Worm (Caenorhabditis elegans) whole organism, L1 larva: ENCODE results near the gene C40H1.8.
A peak's percentile ranks its signal among the peaks of the same experiment; 100 is the strongest.

ENCODE experiments used
- efl-1 ChIP-seq, 4 experiments: fragments of 150-350 bp; optimal IDR thresholded peaks in 3 of 4; peaks in 1 of 4; 1 replicate in 1 of 4; 2 replicates in 3 of 4; lab custom pipeline; 2014; ENCODE audit warnings: missing biosample characterization in 2 of 4, missing genetic modification characterization in 2 of 4, missing genetic modification reagents in 2 of 4
- elt-2 ChIP-seq: sonication (generic microtip); optimal IDR thresholded peaks from 2 replicates; lab custom pipeline; 2016; ENCODE audit warnings: missing genetic modification characterization, mild to moderate bottlenecking, inconsistent platforms, missing compliant biosample characterization, missing genetic modification reagents
- grh-1 ChIP-seq: fragments of 200-800 bp; sonication (Bioruptor generic); IDR thresholded peaks from 2 replicates; pipeline ENCODE4 v1.3.6; 2022; ENCODE audit warnings: missing genetic modification reagents, missing genetic modification characterization, missing compliant biosample characterization
- hpl-2 ChIP-seq: fragments of 150-350 bp; optimal IDR thresholded peaks from 2 replicates; lab custom pipeline; 2014; ENCODE audit warnings: missing biosample characterization, missing genetic modification reagents, missing genetic modification characterization
- lin-39 ChIP-seq: fragments of 150-350 bp; optimal IDR thresholded peaks from 2 replicates; lab custom pipeline; 2014; ENCODE audit warnings: missing biosample characterization, missing genetic modification reagents, missing genetic modification characterization
- nhr-11 ChIP-seq: fragments of 150-350 bp; optimal IDR thresholded peaks from 2 replicates; lab custom pipeline; 2014; ENCODE audit warnings: missing biosample characterization, missing genetic modification characterization
- skn-1 ChIP-seq: fragments of 150-350 bp; optimal IDR thresholded peaks from 2 replicates; lab custom pipeline; 2014; ENCODE audit warnings: missing biosample characterization, missing genetic modification characterization
- sup-37 ChIP-seq: fragments of 200-800 bp; sonication (Bioruptor generic); optimal IDR thresholded peaks from 2 replicates; lab custom pipeline; 2018; ENCODE audit warnings: mild to moderate bottlenecking, missing genetic modification characterization, missing compliant biosample characterization
- unc-62 ChIP-seq: fragments of 150-350 bp; optimal IDR thresholded peaks from 2 replicates; lab custom pipeline; 2014; ENCODE audit warnings: missing biosample characterization, missing genetic modification reagents, missing genetic modification characterization
- unc-86 ChIP-seq: sonication (generic microtip); optimal IDR thresholded peaks from 2 replicates; lab custom pipeline; 2016; ENCODE audit warnings: missing genetic modification characterization, missing compliant biosample characterization
- zip-4 ChIP-seq: fragments of 200-800 bp; sonication (Bioruptor generic); optimal IDR thresholded peaks from 2 replicates; lab custom pipeline; 2018; ENCODE audit warnings: mild to moderate bottlenecking, missing genetic modification characterization, moderate library complexity, missing compliant biosample characterization

C40H1.8 gene

DNA sequence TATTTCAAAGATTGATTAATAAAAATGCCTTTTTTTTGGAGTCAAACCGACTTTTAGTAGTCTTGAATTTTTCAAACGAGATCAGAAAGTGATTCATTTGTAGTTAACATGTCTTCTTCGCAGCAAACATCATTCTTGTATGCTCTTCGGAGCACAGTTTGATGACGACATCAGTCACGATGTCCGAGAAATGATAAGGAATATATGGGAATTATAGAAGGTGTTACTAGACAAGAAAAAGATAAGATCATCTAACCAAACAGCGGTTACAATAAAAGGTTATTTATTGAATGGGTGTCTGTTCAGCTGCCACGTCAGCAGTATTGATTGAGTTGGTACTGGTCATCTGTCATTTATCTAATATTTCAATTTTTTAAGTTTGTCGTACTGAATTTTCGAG is 51.9 kb downstream of the C40H1.8 start:
- TF ChIP-seq lin-39 (tag; lab: Kevin White, UChicago) (no peak), sup-37 (GFP tag; lab: Kevin White, UChicago) (no peak), zip-4 (no peak), hpl-2 (no peak), efl-1 (optimal IDR thresholded peaks at IDR 0.05; lab: Kevin White, UChicago) (no peak), efl-1 (GFP tag; optimal IDR thresholded peaks at IDR 0.05 in 1 of 2; lab: Kevin White, UChicago) (peak in 1 of 2 experiments; percentile 28), unc-86 (tag; lab: Kevin White, UChicago) (no peak), nhr-11 (tag; lab: Kevin White, UChicago) (no peak), elt-2 (tag; lab: Kevin White, UChicago) (peak; percentile 27), grh-1 (no peak), unc-62 (GFP tag; lab: Kevin White, UChicago) (no peak), skn-1 (tag; lab: Kevin White, UChicago) (no peak)
